Worm (Caenorhabditis elegans): ENCODE results near the gene fbxa-120.

DNA sequence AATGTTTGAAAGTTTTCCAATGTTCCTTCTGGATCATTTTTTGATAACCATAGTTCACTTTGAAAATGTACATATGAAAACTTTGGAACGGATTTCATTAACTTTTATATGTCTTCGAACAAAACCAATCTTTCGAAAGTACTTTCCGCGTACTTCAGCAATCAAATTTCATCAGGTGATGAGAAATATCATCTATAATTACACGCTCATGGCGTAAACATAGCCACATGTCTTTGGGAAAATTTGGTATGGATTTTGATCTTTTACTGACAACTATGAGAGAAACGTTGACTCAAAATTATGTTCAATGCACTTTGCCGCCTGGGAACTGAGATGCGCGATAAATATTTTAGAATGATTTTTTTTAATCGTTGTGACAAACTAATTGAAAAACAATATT lies 36.4 kb downstream of the fbxa-120 start:
- TF ChIP-seq sea-2 (GFP tag; IDR thresholded peaks at IDR 0.05) (no peak), B0019.2 (GFP tag; conservative IDR thresholded peaks at IDR 0.05) (no peak), lag-1 (GFP tag; IDR thresholded peaks at IDR 0.05) (no peak), pbrm-1 (GFP tag; IDR thresholded peaks at IDR 0.05) (no peak), pha-4 (tag; optimal IDR thresholded peaks at IDR 0.05) (no peak), ceh-40 (GFP tag; IDR thresholded peaks at IDR 0.05) (no peak), ztf-3 (GFP tag; optimal IDR thresholded peaks at IDR 0.05) (no peak), nhr-179 (tag; optimal IDR thresholded peaks at IDR 0.05) (no peak), B0035.1 (tag; optimal IDR thresholded peaks at IDR 0.05) (no peak), nhr-27 (tag; optimal IDR thresholded peaks at IDR 0.05) (no peak), lin-26 (GFP tag; IDR thresholded peaks at IDR 0.05) (no peak), nhr-80 (tag; optimal IDR thresholded peaks at IDR 0.05) (no peak), ama-1 (optimal IDR thresholded peaks at IDR 0.05) (no peak), ama-1 (GFP tag; optimal IDR thresholded peaks at IDR 0.05) (no peak)
